Worm (Caenorhabditis elegans) whole organism, L1 larva: ENCODE results near the gene hrpu-1.
A peak's percentile ranks its signal among the peaks of the same experiment; 100 is the strongest.

Experiments used
- C04F5.9 ChIP-seq: sonication (generic microtip); optimal IDR thresholded peaks from 2 replicates; lab custom pipeline; 2016; ENCODE audit warnings: missing genetic modification characterization, missing compliant biosample characterization
- C34B4.2 ChIP-seq: sonication (generic microtip); optimal IDR thresholded peaks from 2 replicates; lab custom pipeline; 2017; ENCODE audit warnings: mild to moderate bottlenecking, missing genetic modification characterization, missing compliant biosample characterization
- Y116A8C.19 ChIP-seq: sonication (generic microtip); optimal IDR thresholded peaks from 2 replicates; lab custom pipeline; 2016; ENCODE audit warnings: missing compliant biosample characterization, missing genetic modification characterization, borderline replicate concordance
- aly-2 ChIP-seq: fragments of 150-350 bp; optimal IDR thresholded peaks from 2 replicates; lab custom pipeline; 2014; ENCODE audit warnings: missing biosample characterization, missing genetic modification characterization
- blmp-1 ChIP-seq: fragments of 150-350 bp; optimal IDR thresholded peaks from 2 replicates; lab custom pipeline; 2014; ENCODE audit warnings: missing biosample characterization, missing genetic modification characterization
- ceh-82 ChIP-seq, 3 experiments: fragments of 150-350 bp in 1 of 3; sonication (generic microtip) in 2 of 3; optimal IDR thresholded peaks; 2 replicates each; lab custom pipeline; 2014 to 2017; ENCODE audit warnings: missing biosample characterization in 3 of 3, missing genetic modification characterization in 3 of 3
- ces-1 ChIP-seq: fragments of 150-350 bp; optimal IDR thresholded peaks from 2 replicates; lab custom pipeline; 2014; ENCODE audit warnings: missing biosample characterization, missing genetic modification reagents, missing genetic modification characterization
- dpl-1 ChIP-seq, 3 experiments: fragments of 150-350 bp in 2 of 3; sonication (generic microtip) in 1 of 3; optimal IDR thresholded peaks; 2 replicates each; lab custom pipeline; 2014 to 2017; ENCODE audit warnings: missing biosample characterization in 3 of 3, missing genetic modification characterization in 3 of 3, missing genetic modification reagents in 3 of 3
- dsc-1 ChIP-seq: sonication (generic microtip); optimal IDR thresholded peaks from 2 replicates; lab custom pipeline; 2016; ENCODE audit warnings: mild to moderate bottlenecking, missing genetic modification characterization, missing compliant biosample characterization
- efl-1 ChIP-seq, 4 experiments: fragments of 150-350 bp; optimal IDR thresholded peaks in 3 of 4; peaks in 1 of 4; 1 replicate in 1 of 4; 2 replicates in 3 of 4; lab custom pipeline; 2014; ENCODE audit warnings: missing biosample characterization in 2 of 4, missing genetic modification characterization in 2 of 4, missing genetic modification reagents in 2 of 4
- egl-27 ChIP-seq, 2 experiments: fragments of 150-350 bp in 1 of 2; sonication (generic microtip); optimal IDR thresholded peaks; 3 replicates each; lab custom pipeline; 2017 to 2018; ENCODE audit warnings: missing biosample characterization in 2 of 2, missing genetic modification characterization in 2 of 2, missing genetic modification reagents in 2 of 2
- elt-2 ChIP-seq: sonication (generic microtip); optimal IDR thresholded peaks from 2 replicates; lab custom pipeline; 2016; ENCODE audit warnings: missing genetic modification characterization, mild to moderate bottlenecking, inconsistent platforms, missing compliant biosample characterization, missing genetic modification reagents
- elt-3 ChIP-seq, 6 experiments: fragments of 150-350 bp in 1 of 6; sonication (generic microtip); optimal IDR thresholded peaks; 2 replicates each; lab custom pipeline; 2017 to 2018; ENCODE audit warnings: missing biosample characterization in 6 of 6, missing genetic modification characterization in 6 of 6, inconsistent platforms in 1 of 6
- ets-5 ChIP-seq: fragments of 200-800 bp; sonication (Bioruptor generic); IDR thresholded peaks from 2 replicates; pipeline ENCODE4 v1.3.6; 2022; ENCODE audit warnings: missing genetic modification characterization, missing compliant biosample characterization
- fkh-8 ChIP-seq: sonication (generic microtip); optimal IDR thresholded peaks from 2 replicates; lab custom pipeline; 2016; ENCODE audit warnings: mild to moderate bottlenecking, missing genetic modification characterization, missing compliant biosample characterization
- fos-1 ChIP-seq: fragments of 150-350 bp; optimal IDR thresholded peaks from 2 replicates; lab custom pipeline; 2014; ENCODE audit warnings: missing biosample characterization, missing genetic modification characterization
- hlh-17 ChIP-seq: fragments of 200-800 bp; sonication (Bioruptor generic); optimal IDR thresholded peaks from 2 replicates; lab custom pipeline; 2018; ENCODE audit warnings: missing genetic modification characterization, mild to moderate bottlenecking, missing compliant biosample characterization, moderate library complexity, borderline replicate concordance
- hlh-4 ChIP-seq: sonication (generic microtip); optimal IDR thresholded peaks from 2 replicates; lab custom pipeline; 2016; ENCODE audit warnings: mild to moderate bottlenecking, missing genetic modification characterization, missing compliant biosample characterization
- isw-1 ChIP-seq: fragments of 200-800 bp; sonication (Bioruptor generic); IDR thresholded peaks from 2 replicates; pipeline ENCODE4 v1.3.6; 2022; ENCODE audit warnings: missing genetic modification characterization, missing compliant biosample characterization
- lin-14 ChIP-seq: fragments of 200-800 bp; sonication (Bioruptor generic); optimal IDR thresholded peaks from 2 replicates; lab custom pipeline; 2018; ENCODE audit warnings: mild to moderate bottlenecking, missing genetic modification characterization, moderate library complexity, missing compliant biosample characterization
- lin-15B ChIP-seq: fragments of 150-350 bp; sonication (generic microtip); optimal IDR thresholded peaks from 3 replicates; lab custom pipeline; 2014; ENCODE audit warnings: missing biosample characterization, missing genetic modification characterization
- lin-35 ChIP-seq, 2 experiments: fragments of 150-350 bp; optimal IDR thresholded peaks; 2 replicates each; lab custom pipeline; 2014; ENCODE audit warnings: missing biosample characterization in 2 of 2, missing genetic modification characterization in 2 of 2, missing genetic modification reagents in 2 of 2
- lin-39 ChIP-seq: fragments of 150-350 bp; optimal IDR thresholded peaks from 2 replicates; lab custom pipeline; 2014; ENCODE audit warnings: missing biosample characterization, missing genetic modification reagents, missing genetic modification characterization
- lsy-2 ChIP-seq, 2 experiments: fragments of 150-350 bp; optimal IDR thresholded peaks; 2 replicates each; lab custom pipeline; 2014; ENCODE audit warnings: missing biosample characterization in 2 of 2, missing genetic modification characterization in 2 of 2
- mab-9 ChIP-seq: fragments of 200-800 bp; sonication (Bioruptor generic); IDR thresholded peaks from 2 replicates; pipeline ENCODE4 v1.3.6; 2022; ENCODE audit warnings: missing genetic modification reagents, missing genetic modification characterization, missing compliant biosample characterization
- mdl-1 ChIP-seq, 2 experiments: fragments of 150-350 bp; optimal IDR thresholded peaks; 2 replicates each; lab custom pipeline; 2014 to 2017; ENCODE audit warnings: missing biosample characterization in 2 of 2, missing genetic modification characterization in 2 of 2, inconsistent platforms in 1 of 2
- mef-2 ChIP-seq: fragments of 150-350 bp; optimal IDR thresholded peaks from 2 replicates; lab custom pipeline; 2014; ENCODE audit warnings: missing biosample characterization, missing genetic modification characterization
- mep-1 ChIP-seq: fragments of 150-350 bp; optimal IDR thresholded peaks from 2 replicates; lab custom pipeline; 2014; ENCODE audit warnings: missing biosample characterization, missing genetic modification characterization
- nhr-19 ChIP-seq: fragments of 200-800 bp; sonication (Bioruptor generic); conservative IDR thresholded peaks from 2 replicates; pipeline ENCODE4 v1.3.6; 2022; ENCODE audit warnings: missing genetic modification characterization, missing compliant biosample characterization
- nhr-20 ChIP-seq: sonication (generic microtip); optimal IDR thresholded peaks from 2 replicates; lab custom pipeline; 2016; ENCODE audit warnings: mild to moderate bottlenecking, missing genetic modification characterization, missing compliant biosample characterization
- nhr-71 ChIP-seq: sonication (generic microtip); optimal IDR thresholded peaks from 2 replicates; lab custom pipeline; 2016; ENCODE audit warnings: mild to moderate bottlenecking, missing genetic modification characterization, moderate library complexity, missing compliant biosample characterization
- nhr-76 ChIP-seq: sonication (generic microtip); optimal IDR thresholded peaks from 2 replicates; lab custom pipeline; 2017; ENCODE audit warnings: missing biosample characterization, missing genetic modification characterization
- nhr-90 ChIP-seq: sonication (generic microtip); optimal IDR thresholded peaks from 2 replicates; lab custom pipeline; 2016; ENCODE audit warnings: mild to moderate bottlenecking, missing genetic modification characterization, missing compliant biosample characterization; ENCODE audit not compliant: poor library complexity
- pag-3 ChIP-seq: sonication (generic microtip); optimal IDR thresholded peaks from 2 replicates; lab custom pipeline; 2017; ENCODE audit warnings: missing genetic modification characterization, mild to moderate bottlenecking, missing compliant biosample characterization, antibody characterized with exemption, borderline replicate concordance; ENCODE audit not compliant: insufficient read depth
- rnt-1 ChIP-seq: sonication (generic microtip); optimal IDR thresholded peaks from 2 replicates; lab custom pipeline; 2016; ENCODE audit warnings: mild to moderate bottlenecking, missing genetic modification characterization, moderate library complexity, missing compliant biosample characterization
- snpc-4 ChIP-seq: fragments of 150-350 bp; optimal IDR thresholded peaks from 2 replicates; lab custom pipeline; 2014; ENCODE audit warnings: missing biosample characterization, missing genetic modification characterization
- snu-23 ChIP-seq: sonication (generic microtip); optimal IDR thresholded peaks from 2 replicates; lab custom pipeline; 2016; ENCODE audit warnings: missing genetic modification characterization, missing compliant biosample characterization
- sup-37 ChIP-seq: fragments of 200-800 bp; sonication (Bioruptor generic); optimal IDR thresholded peaks from 2 replicates; lab custom pipeline; 2018; ENCODE audit warnings: mild to moderate bottlenecking, missing genetic modification characterization, missing compliant biosample characterization
- swsn-7 ChIP-seq: sonication (generic microtip); optimal IDR thresholded peaks from 2 replicates; lab custom pipeline; 2016; ENCODE audit warnings: missing genetic modification characterization, missing compliant biosample characterization
- tlp-1 ChIP-seq: fragments of 150-350 bp; optimal IDR thresholded peaks from 2 replicates; lab custom pipeline; 2014; ENCODE audit warnings: missing biosample characterization, missing genetic modification characterization
- unc-130 ChIP-seq: fragments of 150-350 bp; optimal IDR thresholded peaks from 2 replicates; lab custom pipeline; 2017; ENCODE audit warnings: missing biosample characterization, missing genetic modification characterization, inconsistent platforms
- unc-62 ChIP-seq: fragments of 150-350 bp; optimal IDR thresholded peaks from 2 replicates; lab custom pipeline; 2014; ENCODE audit warnings: missing biosample characterization, missing genetic modification reagents, missing genetic modification characterization
- unc-86 ChIP-seq: sonication (generic microtip); optimal IDR thresholded peaks from 2 replicates; lab custom pipeline; 2016; ENCODE audit warnings: missing genetic modification characterization, missing compliant biosample characterization
- unc-98 ChIP-seq: fragments of 200-800 bp; sonication (Bioruptor generic); IDR thresholded peaks from 2 replicates; pipeline ENCODE4 v1.3.6; 2022; ENCODE audit warnings: missing genetic modification characterization, missing compliant biosample characterization
- vab-15 ChIP-seq: sonication (generic microtip); optimal IDR thresholded peaks from 2 replicates; lab custom pipeline; 2017; ENCODE audit warnings: missing genotype, mild to moderate bottlenecking, missing genetic modification characterization, missing compliant biosample characterization
- xbp-1 ChIP-seq: sonication (generic microtip); optimal IDR thresholded peaks from 2 replicates; lab custom pipeline; 2016; ENCODE audit warnings: missing genetic modification characterization, missing compliant biosample characterization
- ztf-11 ChIP-seq, 2 experiments: sonication (generic microtip); optimal IDR thresholded peaks; 2 replicates each; lab custom pipeline; 2016 to 2017; ENCODE audit warnings: missing genetic modification characterization in 2 of 2, missing biosample characterization in 1 of 2, missing compliant biosample characterization in 1 of 2
- ztf-4 ChIP-seq: fragments of 150-350 bp; optimal IDR thresholded peaks from 2 replicates; lab custom pipeline; 2014; ENCODE audit warnings: missing biosample characterization, missing genetic modification characterization

Gene hrpu-1

DNA sequence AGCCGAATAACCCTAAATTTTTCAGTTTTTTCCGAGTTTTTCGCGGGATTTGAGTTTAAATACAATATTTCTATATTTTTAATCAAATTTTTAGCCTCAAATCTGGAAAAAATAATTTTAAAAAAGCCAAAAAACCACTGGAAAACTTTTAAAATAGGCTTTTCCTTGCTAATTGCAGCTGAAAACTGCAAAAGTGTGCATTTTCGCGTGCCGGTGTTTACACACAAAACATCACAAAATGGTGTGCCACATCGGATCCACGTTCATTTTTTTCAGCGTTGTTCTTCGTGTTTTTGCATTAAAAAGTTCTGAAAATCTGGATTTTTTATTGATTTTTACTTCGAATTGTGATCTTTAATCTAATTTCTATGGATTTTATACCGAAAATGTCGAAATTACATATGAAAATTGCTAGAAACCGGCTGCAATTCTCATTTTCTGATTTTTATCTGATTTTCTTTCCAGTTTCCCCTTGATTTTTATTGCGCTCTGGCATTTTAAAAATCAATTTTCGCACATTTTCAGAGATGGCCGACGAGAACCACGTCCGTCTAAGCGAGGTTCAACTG lies 25.8 kb upstream of the hrpu-1 start, which contains the start of gene Y41E3.7 (continued):
- TF ChIP-seq nhr-90 = no peak
- no peak for TF ChIP-seq egl-27 (tag; optimal IDR thresholded peaks at IDR 0.05; lab: Kevin White, UChicago)
- peak; percentile 27 for TF ChIP-seq rnt-1
- TF ChIP-seq lin-14 = no peak
- TF ChIP-seq lin-15B (tag; lab: Kevin White, UChicago) = no peak
- peak; percentile 31 for TF ChIP-seq snu-23 (GFP tag; lab: Kevin White, UChicago)
- no peak for TF ChIP-seq vab-15 (tag; lab: Kevin White, UChicago)
- TF ChIP-seq hlh-4 (tag; lab: Kevin White, UChicago) = no peak
- no peak for TF ChIP-seq C04F5.9 (tag; lab: Kevin White, UChicago)
- no peak for TF ChIP-seq sup-37 (GFP tag; lab: Kevin White, UChicago)
- no peak for TF ChIP-seq lin-39 (tag; lab: Kevin White, UChicago)
- TF ChIP-seq pag-3 = no peak
- TF ChIP-seq isw-1 (GFP tag; lab: Robert Waterston, UW) = no peak
- TF ChIP-seq ets-5 (GFP tag; lab: Robert Waterston, UW) = no peak
- peak; percentile 21 for TF ChIP-seq xbp-1 (tag; lab: Kevin White, UChicago)
- TF ChIP-seq hlh-17 = no peak
- no peak for TF ChIP-seq elt-3 (tag; optimal IDR thresholded peaks at IDR 0.05; lab: Kevin White, UChicago)
- TF ChIP-seq unc-130 (tag; lab: Kevin White, UChicago) = no peak
- TF ChIP-seq ztf-4 (tag; lab: Kevin White, UChicago) = no peak
- TF ChIP-seq fos-1 (tag; lab: Kevin White, UChicago) = no peak
- TF ChIP-seq Y116A8C.19 (tag; lab: Kevin White, UChicago) = no peak
- TF ChIP-seq mef-2 (tag; lab: Kevin White, UChicago) = no peak
- TF ChIP-seq efl-1 (optimal IDR thresholded peaks at IDR 0.05; lab: Kevin White, UChicago) = peak; percentile 43 to 59
- peak; percentile 45 to 94 for TF ChIP-seq efl-1 (GFP tag; optimal IDR thresholded peaks at IDR 0.05 in 1 of 2; lab: Kevin White, UChicago)
- no peak for TF ChIP-seq unc-62 (GFP tag; lab: Kevin White, UChicago)
- no peak for TF ChIP-seq unc-98
- TF ChIP-seq dpl-1 (GFP tag; optimal IDR thresholded peaks at IDR 0.05; lab: Kevin White, UChicago) = peak; percentile 24 to 59 (median 54)
- TF ChIP-seq blmp-1 (tag; lab: Kevin White, UChicago) = no peak

DNA sequence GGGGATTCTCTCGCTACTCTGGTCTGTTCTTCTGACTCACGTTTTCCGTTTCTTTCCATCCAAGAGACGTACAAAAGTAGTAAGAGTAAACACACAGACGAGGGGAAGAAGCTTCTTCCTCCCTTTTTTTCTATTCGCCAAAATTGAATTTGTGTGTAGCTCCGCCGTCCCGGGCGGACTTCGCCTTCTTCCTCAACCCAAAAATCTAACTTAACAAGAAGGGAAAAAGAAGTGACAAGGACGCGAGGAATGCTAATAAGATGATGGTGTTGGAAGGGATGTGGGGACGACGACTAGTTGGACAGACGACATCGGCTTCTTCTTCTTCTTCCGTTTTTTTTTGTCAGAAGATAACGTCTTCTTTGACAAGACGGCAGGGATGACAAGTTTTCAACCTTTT lies 22.4 kb upstream of the hrpu-1 start:
- TF ChIP-seq aly-2 (tag; lab: Kevin White, UChicago) = no peak
- TF ChIP-seq mab-9 (GFP tag; lab: Robert Waterston, UW) = no peak
- TF ChIP-seq elt-2 (tag; lab: Kevin White, UChicago) = no peak
- TF ChIP-seq lin-39 (tag; lab: Kevin White, UChicago) = no peak
- TF ChIP-seq swsn-7 (tag; lab: Kevin White, UChicago) = no peak
- no peak for TF ChIP-seq egl-27 (tag; optimal IDR thresholded peaks at IDR 0.05; lab: Kevin White, UChicago)
- no peak for TF ChIP-seq pag-3
- no peak for TF ChIP-seq tlp-1 (tag; lab: Kevin White, UChicago)
- no peak for TF ChIP-seq lin-35 (GFP tag; optimal IDR thresholded peaks at IDR 0.05; lab: Kevin White, UChicago)
- TF ChIP-seq blmp-1 (tag; lab: Kevin White, UChicago) = no peak
- TF ChIP-seq unc-98 = no peak
- peak; percentile 25; the same call in 1 of the 2 replicates for TF ChIP-seq isw-1 (GFP tag; lab: Robert Waterston, UW)
- peak; percentile 42 for TF ChIP-seq nhr-71
- no peak for TF ChIP-seq mdl-1 (tag; optimal IDR thresholded peaks at IDR 0.05; lab: Kevin White, UChicago)
- TF ChIP-seq nhr-19 (GFP tag; lab: Robert Waterston, UW) = no peak
- no peak for TF ChIP-seq ztf-4 (tag; lab: Kevin White, UChicago)
- no peak for TF ChIP-seq ztf-11 (tag; optimal IDR thresholded peaks at IDR 0.05; lab: Kevin White, UChicago)
- TF ChIP-seq xbp-1 (tag; lab: Kevin White, UChicago) = no peak
- no peak for TF ChIP-seq lin-15B (tag; lab: Kevin White, UChicago)
- TF ChIP-seq fkh-8 (tag; lab: Kevin White, UChicago) = no peak
- TF ChIP-seq nhr-20 (tag; lab: Kevin White, UChicago) = no peak
- peak; percentile 90 for TF ChIP-seq ces-1 (GFP tag; lab: Kevin White, UChicago)
- no peak for TF ChIP-seq ets-5 (GFP tag; lab: Robert Waterston, UW)
- no peak for TF ChIP-seq nhr-76 (tag; lab: Kevin White, UChicago)
- TF ChIP-seq ceh-82 (tag; optimal IDR thresholded peaks at IDR 0.05; lab: Kevin White, UChicago) = peak in 1 of 3 experiments; percentile 17
- TF ChIP-seq dsc-1 (tag; lab: Kevin White, UChicago) = no peak
- no peak for TF ChIP-seq sup-37 (GFP tag; lab: Kevin White, UChicago)
- peak in 1 of 2 experiments; percentile 19 for TF ChIP-seq lsy-2 (tag; optimal IDR thresholded peaks at IDR 0.05; lab: Kevin White, UChicago)
- TF ChIP-seq mep-1 = peak; percentile 15
- TF ChIP-seq C04F5.9 (tag; lab: Kevin White, UChicago) = no peak
- no peak for TF ChIP-seq unc-86 (tag; lab: Kevin White, UChicago)
- TF ChIP-seq elt-3 (tag; optimal IDR thresholded peaks at IDR 0.05; lab: Kevin White, UChicago) = no peak
- TF ChIP-seq snpc-4 (tag; lab: Kevin White, UChicago) = no peak
- no peak for TF ChIP-seq C34B4.2 (tag; lab: Kevin White, UChicago)
